Fruit fly (Drosophila melanogaster) whole organism, embryonic: ENCODE results near the gene CG34256.

Experiments used
- CG12071 ChIP-seq: fragments of 200-800 bp; sonication (Bioruptor generic); optimal IDR thresholded peaks from 3 replicates; lab custom pipeline; 2018; ENCODE audit warnings: missing biosample characterization, mild to moderate bottlenecking, missing genetic modification characterization
- CG12769 ChIP-seq: fragments of 200-800 bp; sonication (Bioruptor generic); optimal IDR thresholded peaks from 2 replicates; lab custom pipeline; 2019; ENCODE audit warnings: missing biosample characterization, mild to moderate bottlenecking, missing genetic modification characterization, moderate library complexity
- CG14050 ChIP-seq: fragments of 200-800 bp; sonication (Bioruptor generic); IDR thresholded peaks from 3 replicates; pipeline ENCODE4 v1.3.6; 2022; ENCODE audit warnings: missing biosample characterization, missing genetic modification characterization
- CG15269 ChIP-seq: fragments of 200-800 bp; sonication (Bioruptor generic); optimal IDR thresholded peaks from 2 replicates; lab custom pipeline; 2018; ENCODE audit warnings: missing biosample characterization, mild to moderate bottlenecking, missing genetic modification characterization, moderate library complexity
- CG15696 ChIP-seq: fragments of 200-800 bp; sonication (Bioruptor generic); optimal IDR thresholded peaks from 2 replicates; lab custom pipeline; 2019; ENCODE audit warnings: missing biosample characterization, mild to moderate bottlenecking, missing genetic modification characterization, moderate library complexity
- CG16813 ChIP-seq: fragments of 200-800 bp; sonication (Bioruptor generic); IDR thresholded peaks from 3 replicates; pipeline ENCODE4 v1.3.6; 2022; ENCODE audit warnings: missing biosample characterization, missing genetic modification characterization; ENCODE audit not compliant: partially characterized antibody
- CG17612 ChIP-seq: fragments of 200-800 bp; sonication (Bioruptor generic); IDR thresholded peaks from 2 replicates; pipeline ENCODE4 v1.3.6; 2022; ENCODE audit warnings: missing biosample characterization, missing genetic modification characterization
- CG17912 ChIP-seq: fragments of 200-800 bp; sonication (Bioruptor generic); optimal IDR thresholded peaks from 2 replicates; lab custom pipeline; 2018; ENCODE audit warnings: missing biosample characterization, mild to moderate bottlenecking, missing genetic modification characterization
- CG30020 ChIP-seq: fragments of 200-800 bp; optimal IDR thresholded peaks from 2 replicates; lab custom pipeline; 2019; ENCODE audit warnings: missing biosample characterization, mild to moderate bottlenecking, missing genetic modification characterization, moderate library complexity
- CG32767 ChIP-seq: fragments of 200-800 bp; sonication (Bioruptor generic); IDR thresholded peaks from 2 replicates; pipeline ENCODE4 v1.3.6; 2022; ENCODE audit warnings: missing biosample characterization, missing genetic modification characterization
- CG34422 ChIP-seq: fragments of 200-800 bp; sonication (Bioruptor generic); IDR thresholded peaks from 3 replicates; pipeline ENCODE4 v1.3.6; 2022; ENCODE audit warnings: missing biosample characterization, missing genetic modification characterization
- CG3995 ChIP-seq: fragments of 200-800 bp; sonication (Bioruptor generic); optimal IDR thresholded peaks from 3 replicates; lab custom pipeline; 2016; ENCODE audit warnings: missing biosample characterization, missing genetic modification characterization
- CG5953 ChIP-seq: fragments of 200-800 bp; sonication (Bioruptor generic); IDR thresholded peaks from 2 replicates; pipeline ENCODE4 v1.3.6; 2022; ENCODE audit warnings: missing biosample characterization, missing genetic modification characterization
- CG6175 ChIP-seq: fragments of 200-800 bp; sonication (Bioruptor generic); IDR thresholded peaks from 3 replicates; pipeline ENCODE4 v1.3.6; 2022; ENCODE audit warnings: missing biosample characterization, missing genetic modification characterization
- CG6654 ChIP-seq: fragments of 200-800 bp; sonication (Bioruptor generic); optimal IDR thresholded peaks from 2 replicates; lab custom pipeline; 2017; ENCODE audit warnings: missing biosample characterization, mild to moderate bottlenecking, missing genetic modification characterization
- CG6683 ChIP-seq: fragments of 200-800 bp; sonication (Bioruptor generic); optimal IDR thresholded peaks from 2 replicates; lab custom pipeline; 2017; ENCODE audit warnings: missing biosample characterization, mild to moderate bottlenecking, missing genetic modification characterization, missing genetic modification reagents
- CG7963 ChIP-seq: fragments of 200-800 bp; sonication (Bioruptor generic); IDR thresholded peaks from 3 replicates; pipeline ENCODE4 v1.3.6; 2022; ENCODE audit warnings: missing biosample characterization, missing genetic modification characterization; ENCODE audit not compliant: partially characterized antibody
- CG8290 ChIP-seq, 3 experiments: fragments of 200-800 bp; sonication (Bioruptor generic); optimal IDR thresholded peaks; 2 replicates each; lab custom pipeline; 2016 to 2019; ENCODE audit warnings: missing biosample characterization in 3 of 3, missing genetic modification characterization in 3 of 3, mild to moderate bottlenecking in 2 of 3, moderate library complexity in 1 of 3
- CG8359 ChIP-seq: fragments of 200-800 bp; sonication (Bioruptor generic); optimal IDR thresholded peaks from 2 replicates; lab custom pipeline; 2017; ENCODE audit warnings: missing biosample characterization, mild to moderate bottlenecking, missing genetic modification characterization, borderline replicate concordance
- Dbx ChIP-seq: fragments of 200-800 bp; sonication (Bioruptor generic); IDR thresholded peaks from 3 replicates; pipeline ENCODE4 v1.3.6; 2022; ENCODE audit warnings: missing biosample characterization, missing genetic modification characterization
- Dip3 ChIP-seq: fragments of 200-800 bp; sonication (Bioruptor generic); optimal IDR thresholded peaks from 3 replicates; lab custom pipeline; 2016; ENCODE audit warnings: missing biosample characterization, missing genetic modification characterization
- Ets65A ChIP-seq: fragments of 200-800 bp; sonication (Bioruptor generic); peaks from one replicate; lab custom pipeline; 2016; ENCODE audit warnings: missing biosample characterization, missing genetic modification characterization
- GATAe ChIP-seq: fragments of 200-800 bp; sonication (Bioruptor generic); conservative IDR thresholded peaks from 2 replicates; pipeline ENCODE4 v1.3.6; 2022; ENCODE audit warnings: missing biosample characterization, missing genetic modification characterization
- HmgZ ChIP-seq: fragments of 200-800 bp; sonication (Bioruptor generic); optimal IDR thresholded peaks from 2 replicates; lab custom pipeline; 2018; ENCODE audit warnings: missing biosample characterization, mild to moderate bottlenecking, missing genetic modification characterization
- Hr51 ChIP-seq, 2 experiments: fragments of 200-800 bp; sonication (Bioruptor generic); optimal IDR thresholded peaks; 2 replicates in 1 of 2; 3 replicates in 1 of 2; lab custom pipeline; 2016 to 2018; ENCODE audit warnings: missing biosample characterization in 2 of 2, missing genetic modification characterization in 2 of 2, mild to moderate bottlenecking in 1 of 2, moderate library complexity in 1 of 2
- Hr78 ChIP-seq, 2 experiments: fragments of 200-800 bp in 1 of 2; fragments of >200 bp in 1 of 2; sonication (Bioruptor generic) in 1 of 2; optimal IDR thresholded peaks; 2 replicates each; lab custom pipeline; 2017 to 2019; ENCODE audit warnings: missing biosample characterization in 2 of 2, missing genetic modification characterization in 2 of 2, mild to moderate bottlenecking in 1 of 2, moderate library complexity in 1 of 2
- MBD-R2 ChIP-seq: fragments of 200-800 bp; sonication (Bioruptor generic); IDR thresholded peaks from 2 replicates; pipeline ENCODE4 v1.3.6; 2022; ENCODE audit warnings: missing biosample characterization, missing genetic modification characterization
- Med ChIP-seq: fragments of 200-800 bp; sonication (Bioruptor generic); peaks from one replicate; lab custom pipeline; 2016; ENCODE audit warnings: missing biosample characterization, missing genetic modification characterization, mild to moderate bottlenecking, inconsistent platforms, moderate library complexity
- NFAT ChIP-seq: fragments of 200-800 bp; sonication (Bioruptor generic); IDR thresholded peaks from 2 replicates; pipeline ENCODE4 v1.3.6; 2022; ENCODE audit warnings: missing biosample characterization, missing genetic modification characterization
- NfI ChIP-seq: fragments of 200-800 bp; sonication (Bioruptor generic); optimal IDR thresholded peaks from 3 replicates; lab custom pipeline; 2018; ENCODE audit warnings: missing biosample characterization, mild to moderate bottlenecking, missing genetic modification characterization, moderate library complexity
- az2 ChIP-seq: fragments of 200-800 bp; sonication (Bioruptor generic); optimal IDR thresholded peaks from 3 replicates; lab custom pipeline; 2016; ENCODE audit warnings: missing biosample characterization, missing genetic modification characterization
- chinmo ChIP-seq: fragments of 200-800 bp; sonication (Bioruptor generic); IDR thresholded peaks from 4 replicates; pipeline ENCODE4 v1.3.6; 2022; ENCODE audit warnings: missing biosample characterization, missing genetic modification characterization; ENCODE audit not compliant: partially characterized antibody
- ci ChIP-seq: fragments of 200-800 bp; sonication (Bioruptor generic); IDR thresholded peaks from 3 replicates; pipeline ENCODE4 v1.3.6; 2022; ENCODE audit warnings: missing biosample characterization, missing genetic modification characterization
- dysf ChIP-seq: fragments of 200-800 bp; sonication (Bioruptor generic); IDR thresholded peaks from 3 replicates; pipeline ENCODE4 v1.3.6; 2022; ENCODE audit warnings: missing biosample characterization, missing genetic modification characterization
- hkb ChIP-seq, 2 experiments: fragments of 200-800 bp in 1 of 2; fragments of >200 bp in 1 of 2; sonication (Bioruptor generic) in 1 of 2; IDR thresholded peaks in 1 of 2; optimal IDR thresholded peaks in 1 of 2; 2 replicates each; pipeline versions ENCODE4 v1.3.6 to Lab custom; 2017 to 2022; ENCODE audit warnings: missing biosample characterization in 1 of 2, missing genetic modification characterization in 1 of 2
- klu ChIP-seq: fragments of 200-800 bp; sonication (Bioruptor generic); IDR thresholded peaks from 2 replicates; pipeline ENCODE4 v1.3.6; 2022; ENCODE audit warnings: missing biosample characterization, missing genetic modification characterization
- lmd ChIP-seq: fragments of 200-800 bp; sonication (Bioruptor generic); IDR thresholded peaks from 2 replicates; pipeline ENCODE4 v1.3.6; 2022; ENCODE audit warnings: missing biosample characterization, missing genetic modification characterization
- odd ChIP-seq: fragments of 200-800 bp; sonication (Bioruptor generic); optimal IDR thresholded peaks from 2 replicates; lab custom pipeline; 2017; ENCODE audit warnings: missing biosample characterization, mild to moderate bottlenecking, missing genetic modification characterization
- pfk ChIP-seq: fragments of 200-800 bp; sonication (Bioruptor generic); optimal IDR thresholded peaks from 2 replicates; lab custom pipeline; 2018; ENCODE audit warnings: missing biosample characterization, mild to moderate bottlenecking, missing genetic modification characterization, moderate library complexity
- pros ChIP-seq: fragments of 200-800 bp; sonication (Bioruptor generic); optimal IDR thresholded peaks from 3 replicates; lab custom pipeline; 2019; ENCODE audit warnings: missing biosample characterization, mild to moderate bottlenecking, missing genetic modification characterization, moderate library complexity
- sr ChIP-seq: fragments of 200-800 bp; sonication (Bioruptor generic); IDR thresholded peaks from 3 replicates; pipeline ENCODE4 v1.3.6; 2022; ENCODE audit warnings: missing biosample characterization, missing genetic modification characterization
- stc ChIP-seq: fragments of 200-800 bp; sonication (Bioruptor generic); IDR thresholded peaks from 2 replicates; pipeline ENCODE4 v1.3.6; 2022; ENCODE audit warnings: missing biosample characterization, missing genetic modification characterization
- tna ChIP-seq: fragments of 200-800 bp; sonication (Bioruptor generic); IDR thresholded peaks from 2 replicates; pipeline ENCODE4 v1.3.6; 2022; ENCODE audit warnings: missing biosample characterization, missing genetic modification characterization; ENCODE audit not compliant: partially characterized antibody
- vnd ChIP-seq: fragments of 200-800 bp; sonication (Bioruptor generic); IDR thresholded peaks from 3 replicates; pipeline ENCODE4 v1.3.6; 2022; ENCODE audit warnings: missing biosample characterization, missing genetic modification characterization; ENCODE audit not compliant: partially characterized antibody
- vvl ChIP-seq: fragments of 200-800 bp; sonication (Bioruptor generic); IDR thresholded peaks from 2 replicates; pipeline ENCODE4 v1.3.6; 2022; ENCODE audit warnings: missing biosample characterization, missing genetic modification characterization
- z ChIP-seq: fragments of 200-800 bp; sonication (Bioruptor generic); IDR thresholded peaks from 3 replicates; pipeline ENCODE4 v1.3.6; 2022; ENCODE audit warnings: missing biosample characterization, missing genetic modification characterization

CG34256 gene

DNA sequence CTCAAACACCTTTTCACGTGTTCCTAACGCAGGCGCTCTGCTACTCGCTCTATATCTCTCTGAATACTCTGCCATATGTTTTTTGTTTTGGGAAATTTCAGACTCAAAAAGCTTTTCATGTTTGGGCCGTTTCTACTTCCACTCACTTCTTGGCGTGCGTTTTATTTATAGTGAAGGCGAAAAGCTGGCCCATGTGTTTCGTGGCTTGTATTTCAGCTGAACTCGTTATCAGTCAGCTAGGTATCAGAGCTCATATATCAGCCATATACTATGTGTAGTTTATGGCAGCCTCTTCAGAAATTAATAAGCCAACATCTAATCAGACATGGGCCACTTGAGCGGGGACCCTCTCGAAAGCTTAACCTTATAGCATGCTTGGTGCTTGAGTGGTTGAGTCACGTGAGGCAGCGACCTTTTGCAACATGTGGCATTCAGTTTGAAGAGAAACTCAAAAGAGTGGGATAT, 4.9 kb upstream of the CG34256 start (continued):
- TF ChIP-seq odd (GFP tag; lab: Kevin White, UChicago): peak; percentile 6
- TF ChIP-seq Med (GFP tag; lab: Kevin White, UChicago): peak; percentile 49
- TF ChIP-seq CG17912 (GFP tag; lab: Kevin White, UChicago): peak; percentile 1
- TF ChIP-seq CG6175 (GFP tag; lab: Robert Waterston, UW): peak; percentile 61
- 0 out of 3 replicates have a peak, but pooled peaks have one; percentile 5 for TF ChIP-seq Dbx (GFP tag; lab: Robert Waterston, UW)
- no peak for TF ChIP-seq CG32767 (GFP tag; lab: Robert Waterston, UW)
- TF ChIP-seq sr (GFP tag; lab: Robert Waterston, UW): no peak
- no peak for TF ChIP-seq CG7963 (GFP tag; lab: Robert Waterston, UW)
- TF ChIP-seq vvl (GFP tag; lab: Robert Waterston, UW): 0 out of 2 replicates have a peak, but pooled peaks have one; percentile 30
- peak; percentile 20 for TF ChIP-seq pfk
- TF ChIP-seq NFAT (GFP tag; lab: Robert Waterston, UW): no peak
- TF ChIP-seq CG6683 (GFP tag; lab: Kevin White, UChicago): no peak
- peak; percentile 34; the same call in 1 of the 3 replicates for TF ChIP-seq ci
- no peak for TF ChIP-seq CG14050 (GFP tag; lab: Robert Waterston, UW)
- TF ChIP-seq CG12071 (GFP tag; lab: Kevin White, UChicago): peak; percentile 56
- peak in 1 of 2 experiments; percentile 12 for TF ChIP-seq Hr51 (GFP tag; optimal IDR thresholded peaks at IDR 0.05; lab: Kevin White, UChicago)
- TF ChIP-seq dysf: no peak
- TF ChIP-seq CG12769 (tag; lab: Kevin White, UChicago): peak; percentile 48
- no peak for TF ChIP-seq CG8290 (GFP tag; optimal IDR thresholded peaks at IDR 0.05; lab: Kevin White, UChicago)
- TF ChIP-seq CG8290 (tag; optimal IDR thresholded peaks at IDR 0.05; lab: Kevin White, UChicago): peak in 1 of 2 experiments; percentile 39
- TF ChIP-seq Ets65A: no peak
- TF ChIP-seq GATAe: peak; percentile 28; the same call in 1 of the 2 replicates
- TF ChIP-seq MBD-R2 (GFP tag; lab: Robert Waterston, UW): 0 out of 2 replicates have a peak, but pooled peaks have one; percentile 12
- TF ChIP-seq lmd (GFP tag; lab: Robert Waterston, UW): no peak
- TF ChIP-seq NfI (GFP tag; lab: Kevin White, UChicago): no peak
- TF ChIP-seq CG15696 (tag; lab: Kevin White, UChicago): no peak
- TF ChIP-seq CG15269 (tag; lab: Kevin White, UChicago): peak; percentile 24
- TF ChIP-seq HmgZ: peak; percentile 44
- no peak for TF ChIP-seq pros (GFP tag; lab: Kevin White, UChicago)
- no peak for TF ChIP-seq CG30020 (tag; lab: Kevin White, UChicago)
- no peak for TF ChIP-seq CG6654 (GFP tag; lab: Kevin White, UChicago)
- no peak for TF ChIP-seq az2 (GFP tag; lab: Kevin White, UChicago)
- peak in 1 of 2 experiments; percentile 82 for TF ChIP-seq Hr78 (GFP tag; optimal IDR thresholded peaks at IDR 0.05; lab: Kevin White, UChicago)
- no peak for TF ChIP-seq klu
- TF ChIP-seq Dip3 (GFP tag; lab: Kevin White, UChicago): no peak
- TF ChIP-seq z (GFP tag; lab: Robert Waterston, UW): peak; percentile 90

DNA sequence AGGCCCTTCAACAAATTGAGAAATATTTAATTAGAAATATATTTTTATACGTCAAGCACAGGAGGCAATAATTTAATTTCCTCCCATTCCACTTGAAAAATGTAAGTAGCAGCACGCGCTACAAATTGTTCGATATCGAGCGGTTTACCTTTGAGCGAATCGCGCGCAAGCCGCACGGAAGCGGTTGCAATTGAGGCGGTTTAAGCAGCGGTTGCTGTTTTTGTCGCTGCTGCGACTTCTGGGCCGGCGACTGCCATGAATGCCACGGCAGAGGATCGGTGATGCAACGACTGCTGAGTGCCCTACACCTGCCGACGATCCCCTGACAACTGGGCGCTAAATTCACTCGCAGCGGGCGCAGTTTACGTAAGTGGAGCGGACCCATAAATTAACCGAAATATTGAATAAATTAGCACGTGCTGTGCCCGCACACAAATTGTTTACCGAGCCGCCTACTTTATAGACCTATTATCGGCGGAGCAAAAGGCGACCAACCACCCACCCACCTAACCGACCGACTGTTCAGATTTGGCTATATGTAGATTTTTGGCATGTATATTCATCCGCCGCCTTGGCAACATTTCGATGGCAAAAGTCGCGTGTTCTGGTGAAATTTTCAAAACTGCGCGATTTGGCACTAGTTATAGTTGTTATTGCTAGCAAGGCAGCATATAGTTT, 4.1 kb upstream of the CG34256 start:
- TF ChIP-seq CG8359 (GFP tag; lab: Kevin White, UChicago) (peak; percentile 98), tna (GFP tag; lab: Robert Waterston, UW) (no peak), chinmo (GFP tag; lab: Robert Waterston, UW) (0 out of 4 replicates have a peak, but pooled peaks have one; percentile 8), CG16813 (GFP tag; lab: Robert Waterston, UW) (0 out of 3 replicates have a peak, but pooled peaks have one; percentile 24), sr (GFP tag; lab: Robert Waterston, UW) (peak; percentile 73), vnd (GFP tag; lab: Robert Waterston, UW) (0 out of 3 replicates have a peak, but pooled peaks have one; percentile 24), hkb (optimal IDR thresholded peaks at IDR 0.05; lab: Kevin White, UChicago) (no peak), hkb (GFP tag; IDR thresholded peaks at IDR 0.05; lab: Robert Waterston, UW) (0 out of 2 replicates have a peak, but pooled peaks have one; percentile 28), CG34422 (GFP tag; lab: Robert Waterston, UW) (0 out of 3 replicates have a peak, but pooled peaks have one; percentile 26), CG17612 (GFP tag; lab: Robert Waterston, UW) (peak; percentile 15; the same call in 1 of the 2 replicates), CG3995 (GFP tag; lab: Kevin White, UChicago) (peak; percentile 7), z (GFP tag; lab: Robert Waterston, UW) (peak; percentile 43; the same call in 1 of the 3 replicates), CG5953 (GFP tag; lab: Robert Waterston, UW) (0 out of 2 replicates have a peak, but pooled peaks have one; percentile 9), Ets65A (peak; percentile 58), stc (GFP tag; lab: Robert Waterston, UW) (0 out of 2 replicates have a peak, but pooled peaks have one; percentile 29), Dip3 (GFP tag; lab: Kevin White, UChicago) (no peak)
